Worm (Caenorhabditis elegans) whole organism, midembryonic: ENCODE results near the gene srj-1.
A peak's percentile ranks its signal among the peaks of the same experiment; 100 is the strongest.

Experiments
- T22C8.4 ChIP-seq: fragments of 200-800 bp; sonication (Bioruptor generic); IDR thresholded peaks from 2 replicates; pipeline ENCODE4 v1.3.6; 2022; ENCODE audit warnings: missing genetic modification characterization, missing compliant biosample characterization
- cog-1 ChIP-seq: sonication (generic microtip); optimal IDR thresholded peaks from 2 replicates; lab custom pipeline; 2016; ENCODE audit warnings: missing genetic modification characterization, missing compliant biosample characterization
- flt-1 ChIP-seq: fragments of 200-800 bp; sonication (Bioruptor generic); IDR thresholded peaks from 2 replicates; pipeline ENCODE4 v1.3.6; 2022; ENCODE audit warnings: missing genetic modification characterization, missing compliant biosample characterization
- klf-2 ChIP-seq: fragments of 200-800 bp; sonication (Bioruptor generic); conservative IDR thresholded peaks from 2 replicates; pipeline ENCODE4 v1.3.6; 2022; ENCODE audit warnings: missing genetic modification reagents, missing genetic modification characterization, missing compliant biosample characterization
- med-1 ChIP-seq: sonication (generic microtip); optimal IDR thresholded peaks from 2 replicates; lab custom pipeline; 2017; ENCODE audit warnings: missing genetic modification characterization, mild to moderate bottlenecking, missing compliant biosample characterization, antibody characterized with exemption, missing genetic modification reagents; ENCODE audit not compliant: insufficient read depth
- ref-1 ChIP-seq: fragments of 200-800 bp; sonication (Bioruptor generic); conservative IDR thresholded peaks from 2 replicates; pipeline ENCODE4 v1.3.6; 2022; ENCODE audit warnings: missing genetic modification reagents, missing genetic modification characterization, missing compliant biosample characterization
- tab-1 ChIP-seq: fragments of 200-800 bp; sonication (Bioruptor generic); IDR thresholded peaks from 2 replicates; pipeline ENCODE4 v1.3.6; 2022; ENCODE audit warnings: missing genetic modification characterization, missing compliant biosample characterization
- ztf-23 ChIP-seq: fragments of 200-800 bp; sonication (Bioruptor generic); IDR thresholded peaks from 2 replicates; pipeline ENCODE4 v1.3.6; 2022; ENCODE audit warnings: missing genetic modification reagents, missing genetic modification characterization, missing compliant biosample characterization
- ztf-29 ChIP-seq: fragments of 200-800 bp; sonication (Bioruptor generic); IDR thresholded peaks from 2 replicates; pipeline ENCODE4 v1.3.6; 2022; ENCODE audit warnings: missing genetic modification reagents, missing genetic modification characterization, missing compliant biosample characterization

The srj-1 gene

DNA sequence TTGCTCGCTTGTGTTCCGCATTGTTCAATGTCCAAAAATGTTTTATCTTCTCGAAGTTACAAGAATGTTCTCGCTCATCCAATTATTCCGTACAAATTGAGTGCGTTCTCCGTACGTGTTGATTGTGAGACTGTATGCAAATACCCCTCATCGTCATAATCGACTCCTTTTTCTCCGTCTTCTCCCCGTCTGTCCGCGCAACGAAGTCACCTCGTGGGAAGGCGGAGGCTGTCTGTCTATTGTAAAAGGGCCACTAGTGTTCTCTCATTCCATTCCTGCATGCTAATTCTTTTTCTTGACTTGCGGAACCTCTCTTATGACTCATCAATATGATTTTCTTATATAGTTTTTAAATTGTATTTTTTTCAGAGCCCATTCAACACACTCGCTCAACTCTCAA, 4.9 kb upstream of the srj-1 start, which contains the start of gene ZK829.9:
Gene ZK829.9 (plus strand): TSS at position 364 of the 400 bp plus-strand sequence.
- TF ChIP-seq T22C8.4 (GFP tag; lab: Robert Waterston, UW) (no peak), ref-1 (GFP tag; lab: Robert Waterston, UW) (no peak), med-1 (GFP tag; lab: Kevin White, UChicago) (no peak), flt-1 (GFP tag; lab: Robert Waterston, UW) (no peak), ztf-23 (GFP tag; lab: Robert Waterston, UW) (no peak), tab-1 (no peak), cog-1 (no peak), ztf-29 (no peak), klf-2 (GFP tag; lab: Robert Waterston, UW) (no peak)

ce11 chrIV:11961485-11962255, 3.6 kb downstream of the srj-1 start, which contains the start of gene ZK829.7:
TSS of gene ZK829.7 (minus strand) at chrIV:11961535.
- peak; percentile 2 for TF ChIP-seq cog-1
- TF ChIP-seq med-1 (GFP tag; lab: Kevin White, UChicago): no peak

DNA sequence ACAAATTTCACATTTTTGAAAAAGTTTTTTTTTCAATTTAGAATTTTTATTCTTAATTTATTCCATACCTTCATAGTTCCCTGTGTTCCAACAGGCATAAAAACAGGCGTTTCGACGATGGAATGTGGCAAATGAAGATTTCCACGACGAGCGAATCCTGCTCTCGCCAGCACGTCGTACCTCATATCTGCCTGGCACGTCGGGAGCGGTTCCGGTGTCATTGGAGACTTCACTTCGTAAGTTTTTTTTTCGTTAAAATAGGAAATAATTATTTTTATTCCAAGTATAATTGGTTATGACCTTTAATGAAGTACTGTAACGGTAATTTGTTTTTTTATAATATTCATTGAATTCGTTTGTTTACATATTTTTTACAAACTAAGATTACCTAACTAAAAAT, 5.7 kb downstream of the srj-1 start, which contains the start of gene tgt-1:
Gene tgt-1 (minus strand): TSS at position 232 of the 400 bp plus-strand sequence.
- TF ChIP-seq ztf-23 (GFP tag; lab: Robert Waterston, UW) (no peak), med-1 (GFP tag; lab: Kevin White, UChicago) (no peak), flt-1 (GFP tag; lab: Robert Waterston, UW) (no peak), ref-1 (GFP tag; lab: Robert Waterston, UW) (no peak), T22C8.4 (GFP tag; lab: Robert Waterston, UW) (no peak), ztf-29 (no peak), klf-2 (GFP tag; lab: Robert Waterston, UW) (no peak), tab-1 (no peak), cog-1 (no peak)

DNA sequence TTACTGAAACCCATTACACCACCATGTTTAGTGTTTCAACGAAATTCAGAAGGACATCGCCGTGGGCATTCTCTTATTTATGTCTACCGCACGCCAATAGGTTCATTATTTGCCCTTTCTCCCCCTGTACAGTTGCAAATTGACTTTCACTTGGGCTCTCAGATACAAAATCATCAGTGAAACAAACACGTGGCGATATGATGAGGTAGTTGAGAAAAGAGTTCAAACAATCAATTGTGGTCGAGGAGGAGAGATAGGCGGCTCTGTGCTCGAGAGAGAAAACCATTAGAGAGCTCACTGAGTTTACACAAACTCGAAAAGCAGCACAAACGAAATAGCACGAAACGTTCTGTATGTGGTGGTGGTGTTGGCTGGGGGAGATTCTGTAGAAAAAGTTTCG, 8.2 kb downstream of the srj-1 start:
- TF ChIP-seq klf-2 (GFP tag; lab: Robert Waterston, UW): no peak

ce11 chrIV:11956387-11956786, 8.8 kb downstream of the srj-1 start:
- TF ChIP-seq cog-1: no peak
- TF ChIP-seq klf-2 (GFP tag; lab: Robert Waterston, UW): no peak
- no peak for TF ChIP-seq ref-1 (GFP tag; lab: Robert Waterston, UW)
- TF ChIP-seq tab-1: no peak
- no peak for TF ChIP-seq flt-1 (GFP tag; lab: Robert Waterston, UW)
- no peak for TF ChIP-seq T22C8.4 (GFP tag; lab: Robert Waterston, UW)
- TF ChIP-seq ztf-29: no peak
- TF ChIP-seq med-1 (GFP tag; lab: Kevin White, UChicago): no peak
- no peak for TF ChIP-seq ztf-23 (GFP tag; lab: Robert Waterston, UW)

- TF ChIP-seq med-1 (GFP tag; lab: Kevin White, UChicago) (no peak), ztf-29 (no peak), tab-1 (no peak), flt-1 (GFP tag; lab: Robert Waterston, UW) (no peak), klf-2 (GFP tag; lab: Robert Waterston, UW) (no peak), cog-1 (no peak)
Measured at ce11 chrIV:11955592-11955991, 9.6 kb downstream of the srj-1 start.

- TF ChIP-seq ref-1 (GFP tag; lab: Robert Waterston, UW) (no peak), med-1 (GFP tag; lab: Kevin White, UChicago) (no peak), flt-1 (GFP tag; lab: Robert Waterston, UW) (no peak), ztf-23 (GFP tag; lab: Robert Waterston, UW) (no peak)
Measured at ce11 chrIV:11952612-11953299, 12.5 kb downstream of the srj-1 start, which contains the start of gene gdh-1. TSS of gene gdh-1 (plus strand) at chrIV:11953249.

DNA sequence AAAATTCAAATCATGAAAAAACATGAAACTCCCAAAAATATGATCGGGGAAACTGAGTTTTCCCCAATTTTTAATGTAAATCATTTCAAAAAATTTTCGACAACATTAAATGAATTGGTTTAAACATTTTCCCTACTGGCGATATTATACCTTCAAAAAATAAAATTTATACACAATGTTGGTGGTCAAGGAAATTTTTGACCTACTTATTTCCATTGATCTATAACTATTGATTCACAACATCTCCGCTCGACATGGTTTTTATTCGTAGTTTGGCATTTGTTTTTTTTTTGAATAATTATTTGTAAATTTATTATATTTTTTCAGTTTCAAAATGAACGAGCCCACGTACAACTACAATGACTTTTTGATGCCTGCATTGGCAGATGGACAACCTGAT, 15.0 kb downstream of the srj-1 start, which contains the start of gene tbx-36:
Gene tbx-36 (plus strand): TSS at position 301 of the 400 bp plus-strand sequence.
- TF ChIP-seq T22C8.4 (GFP tag; lab: Robert Waterston, UW) (no peak), cog-1 (no peak), tab-1 (no peak), flt-1 (GFP tag; lab: Robert Waterston, UW) (no peak), med-1 (GFP tag; lab: Kevin White, UChicago) (no peak), klf-2 (GFP tag; lab: Robert Waterston, UW) (no peak), ztf-29 (no peak), ref-1 (GFP tag; lab: Robert Waterston, UW) (no peak), ztf-23 (GFP tag; lab: Robert Waterston, UW) (no peak)

- TF ChIP-seq T22C8.4 (GFP tag; lab: Robert Waterston, UW) (no peak), ztf-23 (GFP tag; lab: Robert Waterston, UW) (no peak), ref-1 (GFP tag; lab: Robert Waterston, UW) (no peak), med-1 (GFP tag; lab: Kevin White, UChicago) (no peak), ztf-29 (no peak), klf-2 (GFP tag; lab: Robert Waterston, UW) (no peak), cog-1 (no peak), flt-1 (GFP tag; lab: Robert Waterston, UW) (no peak), tab-1 (no peak)
Measured at ce11 chrIV:11949717-11950116, 15.5 kb downstream of the srj-1 start, which contains the start of gene hdl-1. TSS of gene hdl-1 (minus strand) at chrIV:11949817.
